Fruit fly (Drosophila melanogaster) whole organism, embryonic: ENCODE results near the gene CG33947.

ENCODE experiments used
- ATbp ChIP-seq: fragments of 200-800 bp; sonication (Bioruptor generic); optimal IDR thresholded peaks from 2 replicates; lab custom pipeline; 2017; ENCODE audit warnings: missing biosample characterization, mild to moderate bottlenecking, missing genetic modification characterization, missing genetic modification reagents
- BEAF-32 ChIP-seq: fragments of 200-800 bp; sonication (Bioruptor generic); optimal IDR thresholded peaks from 3 replicates; lab custom pipeline; 2017; ENCODE audit warnings: missing biosample characterization, missing genetic modification characterization, mild to moderate bottlenecking, moderate library complexity, missing genetic modification reagents
- Bteb2 ChIP-seq: fragments of 200-800 bp; sonication (Bioruptor generic); optimal IDR thresholded peaks from 2 replicates; lab custom pipeline; 2016; ENCODE audit warnings: missing biosample characterization, missing genetic modification characterization
- CG10267 ChIP-seq: fragments of 200-800 bp; sonication (Bioruptor generic); optimal IDR thresholded peaks from 2 replicates; lab custom pipeline; 2018; ENCODE audit warnings: missing biosample characterization, mild to moderate bottlenecking, missing genetic modification characterization, moderate library complexity
- CG10543 ChIP-seq: fragments of 200-800 bp; sonication (Bioruptor generic); optimal IDR thresholded peaks from 3 replicates; lab custom pipeline; 2017; ENCODE audit warnings: missing biosample characterization, mild to moderate bottlenecking, missing genetic modification characterization, moderate library complexity
- CG10565 ChIP-seq: fragments of 200-800 bp; sonication (Bioruptor generic); optimal IDR thresholded peaks from 3 replicates; lab custom pipeline; 2016; ENCODE audit warnings: missing biosample characterization, mild to moderate bottlenecking, missing genetic modification characterization
- CG10979 ChIP-seq: fragments of 200-800 bp; sonication (Bioruptor generic); optimal IDR thresholded peaks from 2 replicates; lab custom pipeline; 2018; ENCODE audit warnings: missing biosample characterization, mild to moderate bottlenecking, missing genetic modification characterization, moderate library complexity
- CG11093 ChIP-seq: fragments of 200-800 bp; sonication (Bioruptor generic); IDR thresholded peaks from 3 replicates; pipeline ENCODE4 v1.3.6; 2022; ENCODE audit warnings: missing biosample characterization, missing genetic modification characterization
- CG11398 ChIP-seq: fragments of 200-800 bp; sonication (Bioruptor generic); optimal IDR thresholded peaks from 2 replicates; lab custom pipeline; 2016; ENCODE audit warnings: missing biosample characterization, missing genetic modification characterization
- CG12104 ChIP-seq: fragments of 200-800 bp; sonication (Bioruptor generic); optimal IDR thresholded peaks from 3 replicates; lab custom pipeline; 2016; ENCODE audit warnings: missing biosample characterization, missing genetic modification characterization
- CG12299 ChIP-seq: fragments of 200-800 bp; sonication (Bioruptor generic); optimal IDR thresholded peaks from 2 replicates; lab custom pipeline; 2018; ENCODE audit warnings: missing biosample characterization, mild to moderate bottlenecking, missing genetic modification characterization
- CG12391 ChIP-seq: fragments of 200-800 bp; sonication (Bioruptor generic); optimal IDR thresholded peaks from 3 replicates; lab custom pipeline; 2018; ENCODE audit warnings: missing biosample characterization, mild to moderate bottlenecking, missing genetic modification characterization, moderate library complexity
- CG12769 ChIP-seq: fragments of 200-800 bp; sonication (Bioruptor generic); optimal IDR thresholded peaks from 2 replicates; lab custom pipeline; 2019; ENCODE audit warnings: missing biosample characterization, mild to moderate bottlenecking, missing genetic modification characterization, moderate library complexity
- CG14441 ChIP-seq: fragments of 200-800 bp; sonication (Bioruptor generic); IDR thresholded peaks from 2 replicates; pipeline ENCODE4 v1.3.6; 2022; ENCODE audit warnings: missing biosample characterization, missing genetic modification characterization
- CG1602 ChIP-seq: fragments of 200-800 bp; sonication (Bioruptor generic); optimal IDR thresholded peaks from 3 replicates; lab custom pipeline; 2016; ENCODE audit warnings: missing biosample characterization, missing genetic modification characterization
- CG16813 ChIP-seq: fragments of 200-800 bp; sonication (Bioruptor generic); IDR thresholded peaks from 3 replicates; pipeline ENCODE4 v1.3.6; 2022; ENCODE audit warnings: missing biosample characterization, missing genetic modification characterization; ENCODE audit not compliant: partially characterized antibody
- CG17361 ChIP-seq: fragments of 200-800 bp; sonication (Bioruptor generic); IDR thresholded peaks from 3 replicates; pipeline ENCODE4 v1.3.6; 2022; ENCODE audit warnings: missing biosample characterization, missing genetic modification characterization
- CG18599 ChIP-seq: fragments of 200-800 bp; sonication (Bioruptor generic); optimal IDR thresholded peaks from 3 replicates; lab custom pipeline; 2017; ENCODE audit warnings: missing biosample characterization, missing genetic modification characterization, mild to moderate bottlenecking, moderate library complexity, missing genetic modification reagents
- CG18764 ChIP-seq: fragments of 200-800 bp; sonication (Bioruptor generic); optimal IDR thresholded peaks from 3 replicates; lab custom pipeline; 2016; ENCODE audit warnings: missing biosample characterization, missing genetic modification characterization
- CG2202 ChIP-seq: fragments of 200-800 bp; sonication (Bioruptor generic); optimal IDR thresholded peaks from 2 replicates; lab custom pipeline; 2018; ENCODE audit warnings: missing biosample characterization, mild to moderate bottlenecking, missing genetic modification characterization
- CG33557 ChIP-seq: fragments of 200-800 bp; sonication (Bioruptor generic); optimal IDR thresholded peaks from 2 replicates; lab custom pipeline; 2019; ENCODE audit warnings: missing biosample characterization, mild to moderate bottlenecking, missing genetic modification characterization, moderate library complexity
- CG3847 ChIP-seq: fragments of 200-800 bp; sonication (Bioruptor generic); IDR thresholded peaks from 2 replicates; pipeline ENCODE4 v1.3.6; 2022; ENCODE audit warnings: missing biosample characterization, missing genetic modification characterization
- CG4404 ChIP-seq: fragments of 200-800 bp; sonication (Bioruptor generic); IDR thresholded peaks from 2 replicates; pipeline ENCODE4 v1.3.6; 2022; ENCODE audit warnings: missing biosample characterization, missing genetic modification characterization
- CG6175 ChIP-seq: fragments of 200-800 bp; sonication (Bioruptor generic); IDR thresholded peaks from 3 replicates; pipeline ENCODE4 v1.3.6; 2022; ENCODE audit warnings: missing biosample characterization, missing genetic modification characterization
- CG6791 ChIP-seq: fragments of 200-800 bp; sonication (Bioruptor generic); IDR thresholded peaks from 3 replicates; pipeline ENCODE4 v1.3.6; 2022; ENCODE audit warnings: missing biosample characterization, missing genetic modification characterization; ENCODE audit not compliant: partially characterized antibody
- CG7271 ChIP-seq: fragments of 200-800 bp; sonication (Bioruptor generic); optimal IDR thresholded peaks from 2 replicates; lab custom pipeline; 2018; ENCODE audit warnings: missing biosample characterization, mild to moderate bottlenecking, missing genetic modification characterization, moderate library complexity
- Camta ChIP-seq: fragments of 200-800 bp; sonication (Bioruptor generic); optimal IDR thresholded peaks from 2 replicates; lab custom pipeline; 2016; ENCODE audit warnings: missing biosample characterization, missing genetic modification characterization
- CrebB ChIP-seq: fragments of 200-800 bp; sonication (Bioruptor generic); optimal IDR thresholded peaks from 3 replicates; lab custom pipeline; 2018; ENCODE audit warnings: missing biosample characterization, mild to moderate bottlenecking, missing genetic modification characterization
- Dbx ChIP-seq: fragments of 200-800 bp; sonication (Bioruptor generic); IDR thresholded peaks from 3 replicates; pipeline ENCODE4 v1.3.6; 2022; ENCODE audit warnings: missing biosample characterization, missing genetic modification characterization
- Dref ChIP-seq: fragments of 200-800 bp; sonication (Bioruptor generic); IDR thresholded peaks from 2 replicates; pipeline ENCODE4 v1.3.6; 2022; ENCODE audit warnings: missing biosample characterization, missing genetic modification characterization
- Ets65A ChIP-seq: fragments of 200-800 bp; sonication (Bioruptor generic); peaks from one replicate; lab custom pipeline; 2016; ENCODE audit warnings: missing biosample characterization, missing genetic modification characterization
- Fer2 ChIP-seq: fragments of 200-800 bp; sonication (Bioruptor generic); optimal IDR thresholded peaks from 2 replicates; lab custom pipeline; 2018; ENCODE audit warnings: missing biosample characterization, mild to moderate bottlenecking, missing genetic modification characterization, moderate library complexity
- HHEX ChIP-seq: fragments of 200-800 bp; sonication (Bioruptor generic); optimal IDR thresholded peaks from 3 replicates; lab custom pipeline; 2017; ENCODE audit warnings: missing biosample characterization, mild to moderate bottlenecking, missing genetic modification characterization, missing genetic modification reagents
- HmgZ ChIP-seq: fragments of 200-800 bp; sonication (Bioruptor generic); optimal IDR thresholded peaks from 2 replicates; lab custom pipeline; 2018; ENCODE audit warnings: missing biosample characterization, mild to moderate bottlenecking, missing genetic modification characterization
- Hsf ChIP-seq: fragments of 200-800 bp; sonication (Bioruptor generic); optimal IDR thresholded peaks from 3 replicates; lab custom pipeline; 2016; ENCODE audit warnings: missing biosample characterization, missing genetic modification characterization
- Mes4 ChIP-seq: fragments of 200-800 bp; sonication (Bioruptor generic); optimal IDR thresholded peaks from 2 replicates; lab custom pipeline; 2016; ENCODE audit warnings: missing biosample characterization, missing genetic modification characterization
- Mrtf ChIP-seq: fragments of 200-800 bp; sonication (Bioruptor generic); IDR thresholded peaks from 3 replicates; pipeline ENCODE4 v1.3.6; 2022; ENCODE audit warnings: missing biosample characterization, missing genetic modification characterization
- Poxn ChIP-seq: fragments of 200-800 bp; sonication (Bioruptor generic); IDR thresholded peaks from 2 replicates; pipeline ENCODE4 v1.3.6; 2022; ENCODE audit warnings: missing biosample characterization, missing genetic modification characterization
- Sry-β ChIP-seq: fragments of 200-800 bp; sonication (Bioruptor generic); optimal IDR thresholded peaks from 2 replicates; lab custom pipeline; 2018; ENCODE audit warnings: missing biosample characterization, mild to moderate bottlenecking, missing genetic modification characterization, moderate library complexity
- amos ChIP-seq: fragments of 200-800 bp; sonication (Bioruptor generic); IDR thresholded peaks from 2 replicates; pipeline ENCODE4 v1.3.6; 2022; ENCODE audit warnings: missing biosample characterization, missing genetic modification characterization; ENCODE audit not compliant: partially characterized antibody
- dmrt11E ChIP-seq: fragments of 200-800 bp; sonication (Bioruptor generic); optimal IDR thresholded peaks from 3 replicates; lab custom pipeline; 2018; ENCODE audit warnings: missing biosample characterization, mild to moderate bottlenecking, missing genetic modification characterization, moderate library complexity
- gsb ChIP-seq: fragments of 200-800 bp; sonication (Bioruptor generic); IDR thresholded peaks from 2 replicates; pipeline ENCODE4 v1.3.6; 2022; ENCODE audit warnings: missing biosample characterization, missing genetic modification characterization
- h ChIP-seq: fragments of >200 bp; optimal IDR thresholded peaks from 2 replicates; lab custom pipeline; 2017
- her ChIP-seq: fragments of 200-800 bp; sonication (Bioruptor generic); optimal IDR thresholded peaks from 2 replicates; lab custom pipeline; 2016; ENCODE audit warnings: missing biosample characterization, missing genetic modification characterization
- mam ChIP-seq: fragments of 200-800 bp; sonication (Bioruptor generic); optimal IDR thresholded peaks from 3 replicates; lab custom pipeline; 2016; ENCODE audit warnings: missing biosample characterization, missing genetic modification characterization
- odd ChIP-seq: fragments of 200-800 bp; sonication (Bioruptor generic); optimal IDR thresholded peaks from 2 replicates; lab custom pipeline; 2017; ENCODE audit warnings: missing biosample characterization, mild to moderate bottlenecking, missing genetic modification characterization
- p53 ChIP-seq: fragments of 200-800 bp; sonication (Bioruptor generic); optimal IDR thresholded peaks from 2 replicates; lab custom pipeline; 2016; ENCODE audit warnings: missing biosample characterization, missing genetic modification characterization
- sens ChIP-seq: fragments of 200-800 bp; sonication (Bioruptor generic); peaks from one replicate; lab custom pipeline; 2016; ENCODE audit warnings: missing biosample characterization, missing genetic modification characterization
- tio ChIP-seq: fragments of 200-800 bp; sonication (Bioruptor generic); optimal IDR thresholded peaks from 2 replicates; lab custom pipeline; 2017; ENCODE audit warnings: missing biosample characterization, missing genetic modification characterization, inconsistent platforms
- unc-4 ChIP-seq: fragments of 200-800 bp; sonication (Bioruptor generic); IDR thresholded peaks from 2 replicates; pipeline ENCODE4 v1.3.6; 2022; ENCODE audit warnings: missing biosample characterization, missing genetic modification characterization; ENCODE audit not compliant: partially characterized antibody

The CG33947 gene

DNA sequence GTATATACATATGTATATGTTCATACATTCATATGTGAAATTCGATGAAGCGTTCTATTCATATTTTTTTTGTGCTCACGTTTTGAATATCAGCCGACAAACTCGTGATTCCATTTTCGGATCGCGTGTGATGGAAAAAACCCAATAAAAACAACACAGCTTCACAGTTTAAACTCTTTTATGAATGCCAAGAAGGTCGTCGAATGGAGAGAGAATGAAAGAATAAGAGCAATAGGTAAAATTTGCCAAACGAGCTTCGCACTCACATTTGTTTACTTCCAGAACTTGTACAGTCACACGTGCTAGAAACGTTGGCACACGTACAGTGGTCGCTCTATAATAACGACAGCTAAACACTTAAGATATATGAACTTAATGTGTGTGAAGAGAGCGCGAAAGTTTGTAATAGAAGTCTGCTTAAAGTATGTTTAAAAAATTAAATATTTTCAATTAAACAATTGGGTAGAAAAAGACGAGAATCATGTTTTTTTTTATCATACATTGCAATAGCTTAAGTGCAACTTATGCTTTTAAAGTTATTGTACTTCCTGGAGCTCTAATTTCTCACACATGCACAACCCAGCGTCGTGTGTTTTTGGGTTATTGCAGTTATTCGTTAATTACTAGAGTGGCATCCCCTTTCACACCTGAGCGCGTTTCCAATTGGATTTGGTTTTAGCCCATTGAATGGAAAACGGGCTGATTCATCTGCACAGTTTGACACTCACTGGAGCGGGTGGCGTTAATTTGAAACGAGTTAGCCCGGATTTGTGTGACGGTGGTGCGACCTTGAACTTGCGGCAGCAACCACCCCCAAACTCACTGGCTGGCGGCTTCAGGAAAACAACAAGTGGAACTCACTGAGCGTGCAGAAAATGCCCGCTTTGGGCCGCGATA is 29.6 kb downstream of the CG33947 start (continued):
- TF ChIP-seq HmgZ (tag; lab: Kevin White, UChicago) (no peak), h (lab: Kevin White, UChicago) (no peak), CG10979 (peak; percentile 10), CG12299 (tag; lab: Kevin White, UChicago) (no peak), Mrtf (no peak), CG3847 (GFP tag; lab: Robert Waterston, UW) (no peak), gsb (GFP tag; lab: Robert Waterston, UW) (no peak), CG6791 (GFP tag; lab: Robert Waterston, UW) (no peak), CG11398 (GFP tag; lab: Kevin White, UChicago) (no peak), CrebB (tag; lab: Kevin White, UChicago) (no peak), CG16813 (no peak), her (GFP tag; lab: Kevin White, UChicago) (no peak), p53 (no peak), CG4404 (GFP tag; lab: Robert Waterston, UW) (no peak), CG18764 (GFP tag; lab: Kevin White, UChicago) (no peak), CG12104 (GFP tag; lab: Kevin White, UChicago) (no peak), CG14441 (GFP tag; lab: Robert Waterston, UW) (no peak), Dref (GFP tag; lab: Robert Waterston, UW) (no peak), odd (no peak), Mes4 (GFP tag; lab: Kevin White, UChicago) (no peak), Bteb2 (GFP tag; lab: Kevin White, UChicago) (no peak), CG2202 (tag; lab: Kevin White, UChicago) (no peak), Sry-β (GFP tag; lab: Kevin White, UChicago) (no peak), tio (GFP tag; lab: Kevin White, UChicago) (no peak), BEAF-32 (no peak), CG11093 (GFP tag; lab: Robert Waterston, UW) (no peak), CG10267 (tag; lab: Kevin White, UChicago) (no peak), CG18599 (GFP tag; lab: Kevin White, UChicago) (peak; percentile 39), dmrt11E (tag; lab: Kevin White, UChicago) (no peak), ATbp (no peak), Dbx (GFP tag; lab: Robert Waterston, UW) (no peak), Ets65A (GFP tag; lab: Kevin White, UChicago) (no peak), CG7271 (tag; lab: Kevin White, UChicago) (no peak), CG1602 (GFP tag; lab: Kevin White, UChicago) (no peak), CG12769 (tag; lab: Kevin White, UChicago) (no peak), Poxn (GFP tag; lab: Robert Waterston, UW) (no peak), Camta (GFP tag; lab: Kevin White, UChicago) (no peak), Fer2 (tag; lab: Kevin White, UChicago) (no peak), amos (GFP tag; lab: Robert Waterston, UW) (no peak), CG12391 (tag; lab: Kevin White, UChicago) (peak; percentile 6), CG10565 (no peak), Hsf (GFP tag; lab: Kevin White, UChicago) (no peak), CG6175 (GFP tag; lab: Robert Waterston, UW) (no peak), mam (peak; percentile 16), CG10543 (GFP tag; lab: Kevin White, UChicago) (no peak), CG33557 (GFP tag; lab: Kevin White, UChicago) (no peak), CG17361 (GFP tag; lab: Robert Waterston, UW) (peak; percentile 22; the same call in 1 of the 3 replicates), unc-4 (GFP tag; lab: Robert Waterston, UW) (no peak), sens (GFP tag; lab: Kevin White, UChicago) (peak; percentile 72), HHEX (GFP tag; lab: Kevin White, UChicago) (no peak)
